Fruit fly (Drosophila melanogaster) whole organism, pupa: ENCODE data around the gene CG43799.

ENCODE experiments used
- CG10348 ChIP-seq: fragments of 200-800 bp; sonication (Bioruptor generic); IDR thresholded peaks from 2 replicates; pipeline ENCODE4 v1.3.6; 2022; ENCODE audit warnings: missing biosample characterization, missing genetic modification characterization
- CG12605 ChIP-seq: fragments of 200-800 bp; sonication (Bioruptor generic); IDR thresholded peaks from 2 replicates; pipeline ENCODE4 v1.3.6; 2022; ENCODE audit warnings: missing biosample characterization, missing genetic modification characterization
- CG13204 ChIP-seq: fragments of 200-800 bp; sonication (Bioruptor generic); optimal IDR thresholded peaks from 2 replicates; lab custom pipeline; 2018; ENCODE audit warnings: missing biosample characterization, mild to moderate bottlenecking, missing genetic modification characterization, moderate library complexity
- CG14655 ChIP-seq: fragments of 200-800 bp; sonication (Bioruptor generic); optimal IDR thresholded peaks from 3 replicates; lab custom pipeline; 2017; ENCODE audit warnings: mild to moderate bottlenecking, missing biosample characterization, missing genetic modification reagents, missing genetic modification characterization
- CG15710 ChIP-seq: fragments of 200-800 bp; sonication (Bioruptor generic); optimal IDR thresholded peaks from 2 replicates; lab custom pipeline; 2018; ENCODE audit warnings: missing biosample characterization, mild to moderate bottlenecking, missing genetic modification characterization, moderate library complexity
- CG17806 ChIP-seq: fragments of 200-800 bp; sonication (Bioruptor generic); optimal IDR thresholded peaks from 2 replicates; lab custom pipeline; 2018; ENCODE audit warnings: missing biosample characterization, mild to moderate bottlenecking, missing genetic modification characterization, moderate library complexity
- CG32121 ChIP-seq: fragments of 200-800 bp; sonication (Bioruptor generic); IDR thresholded peaks from 2 replicates; pipeline ENCODE4 v1.3.6; 2022; ENCODE audit warnings: missing biosample characterization, missing genetic modification characterization
- CG34367 ChIP-seq: fragments of 200-800 bp; sonication (Bioruptor generic); optimal IDR thresholded peaks from 2 replicates; lab custom pipeline; 2018; ENCODE audit warnings: missing biosample characterization, mild to moderate bottlenecking, missing genetic modification characterization
- CG4496 ChIP-seq: fragments of 200-800 bp; sonication (Bioruptor generic); IDR thresholded peaks from 3 replicates; pipeline ENCODE4 v1.3.6; 2022; ENCODE audit warnings: missing biosample characterization, missing genetic modification characterization
- CG8159 ChIP-seq: fragments of 200-800 bp; sonication (Bioruptor generic); optimal IDR thresholded peaks from 3 replicates; lab custom pipeline; 2018; ENCODE audit warnings: missing biosample characterization, mild to moderate bottlenecking, missing genetic modification characterization, moderate library complexity
- CG8301 ChIP-seq: fragments of 200-800 bp; sonication (Bioruptor generic); optimal IDR thresholded peaks from 2 replicates; lab custom pipeline; 2018; ENCODE audit warnings: missing biosample characterization, mild to moderate bottlenecking, missing genetic modification characterization
- CG9948 ChIP-seq: fragments of 200-800 bp; sonication (Bioruptor generic); optimal IDR thresholded peaks from 2 replicates; lab custom pipeline; 2018; ENCODE audit warnings: missing biosample characterization, mild to moderate bottlenecking, missing genetic modification characterization, moderate library complexity
- D1 ChIP-seq: fragments of 200-800 bp; sonication (Bioruptor generic); optimal IDR thresholded peaks from 2 replicates; lab custom pipeline; 2018; ENCODE audit warnings: missing biosample characterization, mild to moderate bottlenecking, missing genetic modification characterization, moderate library complexity
- EcR ChIP-seq: fragments of 200-800 bp; sonication (Bioruptor generic); optimal IDR thresholded peaks from 3 replicates; lab custom pipeline; 2019; ENCODE audit warnings: missing biosample characterization, missing genetic modification characterization, mild to moderate bottlenecking, moderate library complexity, missing genetic modification reagents
- Ets98B ChIP-seq: fragments of 200-800 bp; sonication (Bioruptor generic); IDR thresholded peaks from 2 replicates; pipeline ENCODE4 v1.3.6; 2022; ENCODE audit warnings: missing biosample characterization, missing genetic modification characterization
- Pif1A ChIP-seq: fragments of 200-800 bp; sonication (Bioruptor generic); optimal IDR thresholded peaks from 3 replicates; lab custom pipeline; 2016; ENCODE audit warnings: missing biosample characterization, missing genetic modification characterization
- Pif1B ChIP-seq: fragments of 200-800 bp; sonication (Bioruptor generic); optimal IDR thresholded peaks from 3 replicates; lab custom pipeline; 2016; ENCODE audit warnings: missing biosample characterization, missing genetic modification characterization
- Snoo ChIP-seq: fragments of 200-800 bp; sonication (Bioruptor generic); optimal IDR thresholded peaks from 3 replicates; lab custom pipeline; 2017; ENCODE audit warnings: missing biosample characterization, mild to moderate bottlenecking, missing genetic modification characterization, inconsistent platforms
- fd96Ca ChIP-seq: fragments of 200-800 bp; sonication (Bioruptor generic); IDR thresholded peaks from 3 replicates; pipeline ENCODE4 v1.3.6; 2022; ENCODE audit warnings: missing biosample characterization, missing genetic modification characterization
- gl ChIP-seq: fragments of 200-800 bp; sonication (Bioruptor generic); optimal IDR thresholded peaks from 2 replicates; lab custom pipeline; 2018; ENCODE audit warnings: missing biosample characterization, mild to moderate bottlenecking, missing genetic modification characterization
- rn ChIP-seq: fragments of 200-800 bp; sonication (Bioruptor generic); IDR thresholded peaks from 2 replicates; pipeline ENCODE4 v1.3.6; 2022; ENCODE audit warnings: missing biosample characterization, missing genetic modification characterization

Gene CG43799

DNA sequence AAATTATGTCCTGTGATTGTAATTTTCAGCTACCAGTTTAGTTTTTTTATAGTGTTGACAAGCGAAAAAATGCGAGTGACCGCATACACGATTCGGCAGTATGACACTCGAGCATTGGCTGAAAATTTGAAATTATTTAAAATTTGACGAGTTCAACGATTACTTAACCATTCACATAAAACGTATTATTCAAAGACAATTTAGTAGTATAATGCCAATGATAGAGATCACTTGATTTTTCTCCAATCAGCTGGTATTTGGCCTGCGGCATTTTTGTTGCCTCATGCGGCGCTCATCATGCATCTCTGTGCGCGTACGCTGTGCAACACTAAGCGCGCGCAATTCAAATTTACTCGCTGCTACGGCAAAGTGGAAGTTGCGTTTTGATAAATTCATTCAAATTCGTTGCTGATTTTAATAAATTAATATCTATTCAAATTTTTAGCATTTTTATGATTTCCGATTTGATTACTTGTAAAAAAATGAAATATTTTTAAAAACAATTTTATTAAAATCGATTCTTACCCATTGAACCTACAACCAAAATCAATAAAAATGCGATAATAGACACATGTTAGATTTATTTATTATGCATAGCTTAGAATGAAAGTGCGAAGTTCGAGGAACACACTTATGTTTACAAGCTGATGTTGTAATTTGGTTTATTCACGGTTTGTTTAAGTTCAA, 33.0 kb upstream of the CG43799 start, which contains the start of gene CG4497:
Gene CG4497 (minus strand): TSS at position 238 of the 687 bp plus-strand sequence.
- TF ChIP-seq CG15710 (tag; lab: Kevin White, UChicago): peak; percentile 81
- peak; percentile 79 for TF ChIP-seq rn (GFP tag; lab: Robert Waterston, UW)
- peak; percentile 96 for TF ChIP-seq fd96Ca (GFP tag; lab: Robert Waterston, UW)
- no peak for TF ChIP-seq CG13204 (GFP tag; lab: Kevin White, UChicago)
- TF ChIP-seq Pif1A (GFP tag; lab: Kevin White, UChicago): peak; percentile 87
- no peak for TF ChIP-seq CG12605 (GFP tag; lab: Robert Waterston, UW)
- TF ChIP-seq CG4496 (GFP tag; lab: Robert Waterston, UW): peak; percentile 97
- TF ChIP-seq CG10348 (GFP tag; lab: Robert Waterston, UW): peak; percentile 70
- TF ChIP-seq Snoo (tag; lab: Kevin White, UChicago): peak; percentile 65
- TF ChIP-seq CG9948 (tag; lab: Kevin White, UChicago): peak; percentile 58
- peak; percentile 72 for TF ChIP-seq CG8301 (tag; lab: Kevin White, UChicago)
- peak; percentile 71 for TF ChIP-seq CG17806 (tag; lab: Kevin White, UChicago)
- no peak for TF ChIP-seq gl (tag; lab: Kevin White, UChicago)
- TF ChIP-seq D1 (tag; lab: Kevin White, UChicago): peak; percentile 10
- peak; percentile 85 for TF ChIP-seq Ets98B (GFP tag; lab: Robert Waterston, UW)
- TF ChIP-seq Pif1B: peak; percentile 79
- peak; percentile 75 for TF ChIP-seq CG8159 (tag; lab: Kevin White, UChicago)
- TF ChIP-seq CG14655: peak; percentile 79
- peak; percentile 63 for TF ChIP-seq CG34367 (tag; lab: Kevin White, UChicago)
- no peak for TF ChIP-seq EcR (GFP tag; lab: Kevin White, UChicago)
- peak; percentile 90 for TF ChIP-seq CG32121 (GFP tag; lab: Robert Waterston, UW)

DNA sequence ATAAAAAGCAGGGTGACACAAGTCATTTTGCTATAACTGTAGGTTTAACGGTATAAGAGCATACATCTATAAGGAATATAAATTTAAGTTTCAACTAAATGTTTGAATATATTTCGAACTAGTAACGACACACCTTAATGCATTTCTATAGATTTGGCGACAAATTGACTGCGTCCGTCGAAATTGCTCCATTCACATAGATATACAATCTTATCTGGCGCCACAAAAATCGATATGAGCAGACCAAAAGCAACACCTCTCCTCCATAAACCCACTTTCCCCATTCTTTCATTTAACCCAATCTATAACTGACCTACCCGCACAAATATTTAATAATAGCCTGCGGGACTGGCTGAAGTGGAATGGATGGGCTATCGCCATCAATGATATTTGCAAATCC, 28.9 kb upstream of the CG43799 start:
- TF ChIP-seq rn (GFP tag; lab: Robert Waterston, UW) (no peak), CG13204 (GFP tag; lab: Kevin White, UChicago) (no peak), Ets98B (GFP tag; lab: Robert Waterston, UW) (0 out of 2 replicates have a peak, but pooled peaks have one; percentile 19), CG10348 (GFP tag; lab: Robert Waterston, UW) (no peak), gl (tag; lab: Kevin White, UChicago) (no peak)

DNA sequence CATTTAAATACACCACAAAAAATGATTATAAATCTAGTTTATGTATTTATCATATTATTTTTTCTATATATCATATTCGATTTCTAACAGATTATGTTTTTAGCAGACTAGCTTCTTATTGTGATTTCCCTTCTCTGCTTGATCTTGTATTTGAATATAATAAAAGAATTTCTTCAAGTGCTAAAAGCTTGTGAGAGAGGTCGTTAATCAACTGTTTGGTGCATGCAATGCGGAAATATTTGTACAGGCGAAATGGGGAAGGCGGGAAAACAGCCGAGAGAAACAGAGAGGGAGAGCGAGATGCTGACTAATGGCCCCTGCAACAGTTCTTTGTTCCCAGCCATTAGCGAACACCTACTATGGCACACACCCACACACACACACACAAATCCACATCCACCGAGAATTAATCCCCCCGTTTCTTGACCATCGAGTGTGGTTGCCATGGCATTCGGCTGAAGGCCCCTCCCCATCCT, 27.9 kb upstream of the CG43799 start:
- TF ChIP-seq CG15710 (tag; lab: Kevin White, UChicago): peak; percentile 68
- peak; percentile 62 for TF ChIP-seq CG17806 (tag; lab: Kevin White, UChicago)
- TF ChIP-seq D1 (tag; lab: Kevin White, UChicago): peak; percentile 51
- TF ChIP-seq Pif1A (GFP tag; lab: Kevin White, UChicago): peak; percentile 10
- TF ChIP-seq CG32121 (GFP tag; lab: Robert Waterston, UW): peak; percentile 73
- TF ChIP-seq CG12605 (GFP tag; lab: Robert Waterston, UW): peak; percentile 56
- peak; percentile 78 for TF ChIP-seq CG8301 (tag; lab: Kevin White, UChicago)
- peak; percentile 91 for TF ChIP-seq CG4496 (GFP tag; lab: Robert Waterston, UW)
- peak; percentile 75 for TF ChIP-seq CG8159 (tag; lab: Kevin White, UChicago)
- no peak for TF ChIP-seq CG13204 (GFP tag; lab: Kevin White, UChicago)
- peak; percentile 62 for TF ChIP-seq CG9948 (tag; lab: Kevin White, UChicago)
- peak; percentile 42 for TF ChIP-seq CG34367 (tag; lab: Kevin White, UChicago)
- TF ChIP-seq Pif1B: peak; percentile 48
- peak; percentile 72 for TF ChIP-seq CG14655
- 0 out of 3 replicates have a peak, but pooled peaks have one; percentile 21 for TF ChIP-seq fd96Ca (GFP tag; lab: Robert Waterston, UW)
- TF ChIP-seq Ets98B (GFP tag; lab: Robert Waterston, UW): peak; percentile 66; the same call in 1 of the 2 replicates
- TF ChIP-seq EcR (GFP tag; lab: Kevin White, UChicago): peak; percentile 56
- peak; percentile 1 for TF ChIP-seq gl (tag; lab: Kevin White, UChicago)
- TF ChIP-seq Snoo (tag; lab: Kevin White, UChicago): peak; percentile 39
- no peak for TF ChIP-seq CG10348 (GFP tag; lab: Robert Waterston, UW)
- 0 out of 2 replicates have a peak, but pooled peaks have one; percentile 43 for TF ChIP-seq rn (GFP tag; lab: Robert Waterston, UW)

DNA sequence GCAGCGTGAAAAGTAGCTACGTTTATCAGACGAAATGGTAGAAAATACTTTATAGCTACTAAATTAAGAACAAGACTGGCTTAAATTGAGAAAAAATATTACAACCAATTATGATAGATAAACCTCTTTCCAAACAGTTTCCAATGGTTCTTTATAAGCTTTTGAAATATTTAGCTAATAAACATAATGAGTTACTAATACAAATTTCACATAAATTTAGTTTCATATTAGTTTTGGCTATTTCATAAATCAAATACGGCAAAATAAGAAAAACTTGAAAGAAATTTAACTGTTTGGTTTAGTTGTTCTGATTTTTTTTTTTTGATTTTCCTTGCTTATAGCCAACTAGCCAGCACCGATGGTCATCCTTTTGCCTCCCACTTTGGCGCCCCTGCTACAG, 27.4 kb upstream of the CG43799 start:
- TF ChIP-seq CG17806 (tag; lab: Kevin White, UChicago) (peak; percentile 2), CG14655 (peak; percentile 26), CG8301 (tag; lab: Kevin White, UChicago) (peak; percentile 27), Snoo (tag; lab: Kevin White, UChicago) (no peak), CG34367 (tag; lab: Kevin White, UChicago) (no peak), Ets98B (GFP tag; lab: Robert Waterston, UW) (no peak), D1 (tag; lab: Kevin White, UChicago) (peak; percentile 31), CG8159 (tag; lab: Kevin White, UChicago) (peak; percentile 23)
